Worm (Caenorhabditis elegans): ENCODE measurements around the gene BE0003N10.6.

- TF ChIP-seq elt-2 (tag; optimal IDR thresholded peaks at IDR 0.05) (no peak), nhr-11 (tag; optimal IDR thresholded peaks at IDR 0.05) (no peak), madf-2 (tag; optimal IDR thresholded peaks at IDR 0.05) (no peak), ceh-2 (tag; optimal IDR thresholded peaks at IDR 0.05) (no peak), fkh-6 (tag; optimal IDR thresholded peaks at IDR 0.05) (no peak), zip-5 (tag; optimal IDR thresholded peaks at IDR 0.05) (no peak), F13H6.1 (tag; optimal IDR thresholded peaks at IDR 0.05) (no peak), pros-1 (tag; optimal IDR thresholded peaks at IDR 0.05) (no peak), ceh-45 (GFP tag; IDR thresholded peaks at IDR 0.05) (no peak), tbx-2 (tag; optimal IDR thresholded peaks at IDR 0.05) (no peak), lin-11 (tag; optimal IDR thresholded peaks at IDR 0.05) (no peak), ceh-6 (GFP tag; optimal IDR thresholded peaks at IDR 0.05) (no peak), pha-4 (tag; optimal IDR thresholded peaks at IDR 0.05) (no peak), unc-3 (GFP tag; conservative IDR thresholded peaks at IDR 0.05) (no peak), unc-3 (tag; optimal IDR thresholded peaks at IDR 0.05) (no peak)
Observed at ce11 chrIII:1051877-1052276, 8.0 kb downstream of the BE0003N10.6 start.
